Fruit fly (Drosophila melanogaster): Measurements from ENCODE around the gene Smyd3.
A peak's percentile ranks its signal among the peaks of the same experiment; 100 is the strongest.

Gene Smyd3

dm6 chrX:2589446-2590038, 19.1 kb downstream of the Smyd3 start (continued):
- TF ChIP-seq fu2 (GFP tag; optimal IDR thresholded peaks at IDR 0.05) (peak; percentile 96), Ravus (GFP tag; IDR thresholded peaks at IDR 0.05) (peak; percentile 70), da (GFP tag; optimal IDR thresholded peaks at IDR 0.05) (peak; percentile 79), mirr (GFP tag; optimal IDR thresholded peaks at IDR 0.05) (peak; percentile 63), CG3726 (GFP tag; IDR thresholded peaks at IDR 0.05) (no peak; the same call in 1 of the 3 replicates), E2f1 (GFP tag; IDR thresholded peaks at IDR 0.05) (peak; percentile 90), ttk (GFP tag; IDR thresholded peaks at IDR 0.05) (peak; percentile 91), NC2β (GFP tag; optimal IDR thresholded peaks at IDR 0.05) (peak; percentile 85), CG11093 (GFP tag; IDR thresholded peaks at IDR 0.05) (peak; percentile 83), CG42726 (GFP tag; IDR thresholded peaks at IDR 0.05; ENCODE audit: partially characterized antibody) (no peak), slou (GFP tag; optimal IDR thresholded peaks at IDR 0.05) (peak; percentile 93), org-1 (GFP tag; optimal IDR thresholded peaks at IDR 0.05) (peak; percentile 94), D (optimal IDR thresholded peaks at IDR 0.05) (no peak), D (GFP tag; optimal IDR thresholded peaks at IDR 0.05) (peak; percentile 66), sens-2 (GFP tag; IDR thresholded peaks at IDR 0.05) (peak; percentile 69), Ets97D (GFP tag; optimal IDR thresholded peaks at IDR 0.05) (peak; percentile 73), Hmr (GFP tag; optimal IDR thresholded peaks at IDR 0.05) (peak; percentile 96), vvl (GFP tag; IDR thresholded peaks at IDR 0.05) (peak; percentile 96), Xrp1 (GFP tag; IDR thresholded peaks at IDR 0.05) (peak; percentile 90), CG15696 (tag; optimal IDR thresholded peaks at IDR 0.05) (peak; percentile 52), CG30431 (GFP tag; optimal IDR thresholded peaks at IDR 0.05) (peak; percentile 90), emc (GFP tag; optimal IDR thresholded peaks at IDR 0.05) (peak; percentile 85), D19A (tag; optimal IDR thresholded peaks at IDR 0.05) (peak; percentile 67), CG2875 (GFP tag; optimal IDR thresholded peaks at IDR 0.05) (peak; percentile 72), chn (GFP tag; optimal IDR thresholded peaks at IDR 0.05) (peak; percentile 87), Six4 (GFP tag; optimal IDR thresholded peaks at IDR 0.05) (peak; percentile 76), rib (GFP tag; IDR thresholded peaks at IDR 0.05) (peak; percentile 96), exex (tag; optimal IDR thresholded peaks at IDR 0.05) (peak; percentile 69), dmrt11E (tag; optimal IDR thresholded peaks at IDR 0.05) (peak; percentile 53), HmgD (GFP tag; optimal IDR thresholded peaks at IDR 0.05) (peak; percentile 96), CG1792 (GFP tag; optimal IDR thresholded peaks at IDR 0.05) (peak; percentile 90), B-H1 (GFP tag; IDR thresholded peaks at IDR 0.05) (peak; percentile 89), CG17359 (tag; optimal IDR thresholded peaks at IDR 0.05) (peak; percentile 92), CG13624 (GFP tag; optimal IDR thresholded peaks at IDR 0.05) (peak; percentile 96), CG13775 (GFP tag; optimal IDR thresholded peaks at IDR 0.05) (peak; percentile 88), CG6272 (GFP tag; IDR thresholded peaks at IDR 0.05) (peak; percentile 91), CG1233 (GFP tag; optimal IDR thresholded peaks at IDR 0.05) (peak; percentile 78), CG1647 (GFP tag; optimal IDR thresholded peaks at IDR 0.05) (peak; percentile 93), CG6791 (GFP tag; IDR thresholded peaks at IDR 0.05; ENCODE audit: partially characterized antibody) (no peak), al (GFP tag; IDR thresholded peaks at IDR 0.05) (peak; percentile 94), CG15269 (tag; optimal IDR thresholded peaks at IDR 0.05) (peak; percentile 92), Trl (optimal IDR thresholded peaks at IDR 0.05) (no peak), Trl (GFP tag; optimal IDR thresholded peaks at IDR 0.05) (peak; percentile 93), H2.0 (GFP tag; IDR thresholded peaks at IDR 0.05) (peak; percentile 90), Spps (tag; optimal IDR thresholded peaks at IDR 0.05) (peak; percentile 45), Stat92E (GFP tag; optimal IDR thresholded peaks at IDR 0.05) (no peak), CG16863 (GFP tag; optimal IDR thresholded peaks at IDR 0.05) (peak; percentile 92), zen (tag; optimal IDR thresholded peaks at IDR 0.05) (peak; percentile 68), CG2199 (GFP tag; IDR thresholded peaks at IDR 0.05) (peak; percentile 85; the same call in 2 of the 3 replicates), hth (optimal IDR thresholded peaks at IDR 0.05) (no peak), Bteb2 (GFP tag; optimal IDR thresholded peaks at IDR 0.05) (peak; percentile 92), CG1024 (GFP tag; IDR thresholded peaks at IDR 0.05) (peak; percentile 62)
